Worm (Caenorhabditis elegans) whole organism, mixed stage, embryonic: ENCODE data around the gene C17H11.5.

Source experiments
- M03D4.4 ChIP-seq: sonication (generic microtip); optimal IDR thresholded peaks from 2 replicates; lab custom pipeline; 2017; ENCODE audit warnings: mild to moderate bottlenecking, missing genetic modification characterization, missing compliant biosample characterization
- bed-3 ChIP-seq: fragments of 200-800 bp; sonication (Bioruptor generic); optimal IDR thresholded peaks from 3 replicates; lab custom pipeline; 2018; ENCODE audit warnings: mild to moderate bottlenecking, missing genetic modification characterization, moderate library complexity, missing compliant biosample characterization
- blmp-1 ChIP-seq: fragments of 150-350 bp; optimal IDR thresholded peaks from 2 replicates; lab custom pipeline; 2014; ENCODE audit warnings: missing biosample characterization, missing genetic modification characterization
- ceh-39 ChIP-seq: fragments of 150-350 bp; optimal IDR thresholded peaks from 2 replicates; lab custom pipeline; 2014; ENCODE audit warnings: missing biosample characterization, missing genetic modification characterization
- ceh-43 ChIP-seq: fragments of 200-800 bp; sonication (Bioruptor generic); optimal IDR thresholded peaks from 2 replicates; lab custom pipeline; 2018; ENCODE audit warnings: mild to moderate bottlenecking, missing genetic modification characterization, moderate library complexity, missing compliant biosample characterization
- ceh-83 ChIP-seq: fragments of 200-800 bp; sonication (Bioruptor generic); optimal IDR thresholded peaks from 2 replicates; lab custom pipeline; 2018; ENCODE audit warnings: mild to moderate bottlenecking, missing genetic modification characterization, missing compliant biosample characterization
- ces-1 ChIP-seq: fragments of 150-350 bp; optimal IDR thresholded peaks from 2 replicates; lab custom pipeline; 2014; ENCODE audit warnings: missing biosample characterization, missing genetic modification reagents, missing genetic modification characterization
- cnd-1 ChIP-seq: fragments of 200-800 bp; sonication (Bioruptor generic); optimal IDR thresholded peaks from 2 replicates; lab custom pipeline; 2018; ENCODE audit warnings: mild to moderate bottlenecking, missing genetic modification characterization, missing compliant biosample characterization
- drap-1 ChIP-seq: fragments of 200-800 bp; sonication (Bioruptor generic); optimal IDR thresholded peaks from 3 replicates; lab custom pipeline; 2018; ENCODE audit warnings: mild to moderate bottlenecking, missing genetic modification characterization, missing compliant biosample characterization
- elt-1 ChIP-seq: sonication (generic microtip); optimal IDR thresholded peaks from 2 replicates; lab custom pipeline; 2017; ENCODE audit warnings: missing genetic modification characterization, mild to moderate bottlenecking, missing compliant biosample characterization, antibody characterized with exemption, moderate library complexity, borderline replicate concordance; ENCODE audit not compliant: insufficient read depth
- elt-3 ChIP-seq: fragments of 150-350 bp; optimal IDR thresholded peaks from 2 replicates; lab custom pipeline; 2014; ENCODE audit warnings: missing biosample characterization, missing genetic modification characterization
- flh-1 ChIP-seq: fragments of 200-800 bp; sonication (Bioruptor generic); optimal IDR thresholded peaks from 2 replicates; lab custom pipeline; 2018; ENCODE audit warnings: mild to moderate bottlenecking, missing genetic modification characterization, moderate library complexity, missing compliant biosample characterization
- ham-2 ChIP-seq: fragments of 200-800 bp; sonication (Bioruptor generic); optimal IDR thresholded peaks from 2 replicates; lab custom pipeline; 2018; ENCODE audit warnings: mild to moderate bottlenecking, missing genetic modification characterization, missing compliant biosample characterization
- hlh-1 ChIP-seq: fragments of 150-350 bp; optimal IDR thresholded peaks from 2 replicates; lab custom pipeline; 2014; ENCODE audit warnings: missing biosample characterization, missing genetic modification reagents, missing genetic modification characterization
- lin-13 ChIP-seq: fragments of 150-350 bp; optimal IDR thresholded peaks from 2 replicates; lab custom pipeline; 2014; ENCODE audit warnings: missing biosample characterization, missing genetic modification characterization
- lin-32 ChIP-seq: fragments of 200-800 bp; sonication (Bioruptor generic); optimal IDR thresholded peaks from 2 replicates; lab custom pipeline; 2018; ENCODE audit warnings: mild to moderate bottlenecking, missing genetic modification characterization, missing compliant biosample characterization
- lsy-2 ChIP-seq: fragments of 150-350 bp; optimal IDR thresholded peaks from 2 replicates; lab custom pipeline; 2014; ENCODE audit warnings: missing biosample characterization, missing genetic modification characterization
- mab-5 ChIP-seq: fragments of 150-350 bp; optimal IDR thresholded peaks from 2 replicates; lab custom pipeline; 2014; ENCODE audit warnings: missing biosample characterization, missing genetic modification characterization
- mep-1 ChIP-seq: fragments of 150-350 bp; optimal IDR thresholded peaks from 2 replicates; lab custom pipeline; 2017; ENCODE audit warnings: missing biosample characterization, missing genetic modification reagents, missing genetic modification characterization, inconsistent platforms
- mls-2 ChIP-seq: sonication (generic microtip); optimal IDR thresholded peaks from 2 replicates; lab custom pipeline; 2016; ENCODE audit warnings: mild to moderate bottlenecking, missing genetic modification characterization, moderate library complexity, missing compliant biosample characterization
- nhr-12 ChIP-seq: fragments of 150-350 bp; optimal IDR thresholded peaks from 2 replicates; lab custom pipeline; 2014; ENCODE audit warnings: missing biosample characterization, missing genetic modification characterization
- nhr-2 ChIP-seq: fragments of 150-350 bp; optimal IDR thresholded peaks from 2 replicates; lab custom pipeline; 2014; ENCODE audit warnings: missing biosample characterization, missing genetic modification characterization
- nhr-237 ChIP-seq: fragments of 150-350 bp; optimal IDR thresholded peaks from 2 replicates; lab custom pipeline; 2014; ENCODE audit warnings: missing biosample characterization, missing genetic modification characterization
- nhr-28 ChIP-seq: fragments of 150-350 bp; optimal IDR thresholded peaks from 2 replicates; lab custom pipeline; 2014; ENCODE audit warnings: missing biosample characterization, missing genetic modification characterization
- nhr-76 ChIP-seq: sonication (generic microtip); optimal IDR thresholded peaks from 2 replicates; lab custom pipeline; 2017; ENCODE audit warnings: missing biosample characterization, missing genetic modification characterization
- pha-4 ChIP-seq: fragments of 150-350 bp; optimal IDR thresholded peaks from 2 replicates; lab custom pipeline; 2018; ENCODE audit warnings: missing biosample characterization, missing genetic modification reagents, missing genetic modification characterization
- sem-2 ChIP-seq: fragments of 200-800 bp; sonication (Bioruptor generic); optimal IDR thresholded peaks from 2 replicates; lab custom pipeline; 2018; ENCODE audit warnings: mild to moderate bottlenecking, missing genetic modification characterization, missing compliant biosample characterization
- snpc-4 ChIP-seq: fragments of 150-350 bp; optimal IDR thresholded peaks from 2 replicates; lab custom pipeline; 2014; ENCODE audit warnings: missing biosample characterization, missing genetic modification characterization
- sptf-1 ChIP-seq: sonication (generic microtip); optimal IDR thresholded peaks from 2 replicates; lab custom pipeline; 2017; ENCODE audit warnings: mild to moderate bottlenecking, missing genetic modification characterization, moderate library complexity, missing compliant biosample characterization
- tbx-8 ChIP-seq: fragments of 200-800 bp; sonication (Bioruptor generic); optimal IDR thresholded peaks from 2 replicates; lab custom pipeline; 2018; ENCODE audit warnings: mild to moderate bottlenecking, missing genetic modification characterization, moderate library complexity, missing compliant biosample characterization
- unc-120 ChIP-seq: sonication (generic microtip); optimal IDR thresholded peaks from 2 replicates; lab custom pipeline; 2017; ENCODE audit warnings: missing genetic modification characterization, missing compliant biosample characterization; ENCODE audit not compliant: poor library complexity, severe bottlenecking
- unc-39 ChIP-seq: fragments of 150-350 bp; optimal IDR thresholded peaks from 2 replicates; lab custom pipeline; 2014; ENCODE audit warnings: missing biosample characterization, missing genetic modification characterization
- unc-62 ChIP-seq: fragments of 150-350 bp; optimal IDR thresholded peaks from 2 replicates; lab custom pipeline; 2014; ENCODE audit warnings: missing biosample characterization, missing genetic modification reagents, missing genetic modification characterization
- zip-8 ChIP-seq: fragments of 150-350 bp; optimal IDR thresholded peaks from 2 replicates; lab custom pipeline; 2014; ENCODE audit warnings: missing biosample characterization, missing genetic modification characterization
- ztf-11 ChIP-seq: fragments of 150-350 bp; optimal IDR thresholded peaks from 2 replicates; lab custom pipeline; 2014; ENCODE audit warnings: missing biosample characterization, missing genetic modification characterization

Gene C17H11.5

ce11 chrX:8162793-8163192, 22.1 kb downstream of the C17H11.5 start, which contains the start of gene F22F1.3:
TSS of gene F22F1.3 (minus strand) at chrX:8163073.
- TF ChIP-seq ham-2 (GFP tag; lab: Kevin White, UChicago) (no peak), unc-39 (tag; lab: Kevin White, UChicago) (no peak), elt-1 (tag; lab: Kevin White, UChicago) (no peak), nhr-12 (no peak), unc-62 (GFP tag; lab: Kevin White, UChicago) (no peak), ceh-83 (GFP tag; lab: Kevin White, UChicago) (no peak), flh-1 (GFP tag; lab: Kevin White, UChicago) (no peak), snpc-4 (no peak), mab-5 (tag; lab: Kevin White, UChicago) (no peak), sem-2 (GFP tag; lab: Kevin White, UChicago) (no peak), lin-13 (tag; lab: Kevin White, UChicago) (no peak)

ce11 chrX:8160016-8160415, 24.9 kb downstream of the C17H11.5 start:
- TF ChIP-seq hlh-1 (tag; lab: Kevin White, UChicago) (peak; percentile 3), cnd-1 (tag; lab: Kevin White, UChicago) (peak; percentile 52), lin-13 (tag; lab: Kevin White, UChicago) (no peak), ztf-11 (tag; lab: Kevin White, UChicago) (peak; percentile 20), unc-62 (GFP tag; lab: Kevin White, UChicago) (no peak), nhr-2 (tag; lab: Kevin White, UChicago) (peak; percentile 72), elt-3 (tag; lab: Kevin White, UChicago) (no peak), sptf-1 (tag; lab: Kevin White, UChicago) (no peak), mab-5 (tag; lab: Kevin White, UChicago) (no peak), unc-39 (tag; lab: Kevin White, UChicago) (no peak), nhr-237 (tag; lab: Kevin White, UChicago) (no peak), ceh-83 (GFP tag; lab: Kevin White, UChicago) (no peak), ces-1 (GFP tag; lab: Kevin White, UChicago) (no peak), bed-3 (GFP tag; lab: Kevin White, UChicago) (no peak), blmp-1 (tag; lab: Kevin White, UChicago) (no peak), unc-120 (no peak), ham-2 (GFP tag; lab: Kevin White, UChicago) (no peak), lsy-2 (tag; lab: Kevin White, UChicago) (no peak), mep-1 (tag; lab: Kevin White, UChicago) (peak; percentile 56), pha-4 (tag; lab: Kevin White, UChicago) (no peak), nhr-28 (tag; lab: Kevin White, UChicago) (no peak), mls-2 (tag; lab: Kevin White, UChicago) (no peak), ceh-43 (GFP tag; lab: Kevin White, UChicago) (peak; percentile 14), sem-2 (GFP tag; lab: Kevin White, UChicago) (no peak), elt-1 (tag; lab: Kevin White, UChicago) (no peak), ceh-39 (tag; lab: Kevin White, UChicago) (peak; percentile 70), nhr-12 (no peak), nhr-76 (tag; lab: Kevin White, UChicago) (no peak), zip-8 (peak; percentile 47), tbx-8 (GFP tag; lab: Kevin White, UChicago) (no peak), flh-1 (GFP tag; lab: Kevin White, UChicago) (no peak), lin-32 (GFP tag; lab: Kevin White, UChicago) (no peak), M03D4.4 (tag; lab: Kevin White, UChicago) (no peak), drap-1 (GFP tag; lab: Kevin White, UChicago) (no peak), snpc-4 (no peak)

- TF ChIP-seq ztf-11 (tag; lab: Kevin White, UChicago) (peak; percentile 40), elt-1 (tag; lab: Kevin White, UChicago) (no peak), nhr-12 (no peak), hlh-1 (tag; lab: Kevin White, UChicago) (no peak), mep-1 (tag; lab: Kevin White, UChicago) (peak; percentile 76), pha-4 (tag; lab: Kevin White, UChicago) (peak; percentile 34), lsy-2 (tag; lab: Kevin White, UChicago) (peak; percentile 11), sem-2 (GFP tag; lab: Kevin White, UChicago) (peak; percentile 26), ceh-83 (GFP tag; lab: Kevin White, UChicago) (peak; percentile 64), ces-1 (GFP tag; lab: Kevin White, UChicago) (no peak), unc-62 (GFP tag; lab: Kevin White, UChicago) (no peak), lin-13 (tag; lab: Kevin White, UChicago) (peak; percentile 75), mls-2 (tag; lab: Kevin White, UChicago) (no peak), cnd-1 (tag; lab: Kevin White, UChicago) (peak; percentile 48), elt-3 (tag; lab: Kevin White, UChicago) (no peak), unc-39 (tag; lab: Kevin White, UChicago) (no peak), M03D4.4 (tag; lab: Kevin White, UChicago) (no peak)
These were observed 25.7 kb downstream of the C17H11.5 start, which contains the start of gene hil-3 for ce11 chrX:8158975-8159813. TSS of gene hil-3 (plus strand) at chrX:8159169.
